Fruit fly (Drosophila melanogaster) whole organism, wandering third instar larva: Measurements from ENCODE around the gene CG2218.
A peak's percentile ranks its signal among the peaks of the same experiment; 100 is the strongest.

Experiments used
- CG32264 ChIP-seq: fragments of 200-800 bp; sonication (Bioruptor generic); optimal IDR thresholded peaks from 2 replicates; lab custom pipeline; 2016; ENCODE audit warnings: missing biosample characterization, missing genetic modification characterization
- CrebA ChIP-seq: fragments of 200-800 bp; sonication (Bioruptor generic); optimal IDR thresholded peaks from 2 replicates; lab custom pipeline; 2016; ENCODE audit warnings: missing biosample characterization, mild to moderate bottlenecking, missing genetic modification characterization, borderline replicate concordance
- Dif ChIP-seq: fragments of 200-275, 200-300 bp; sonication (Bioruptor generic); optimal IDR thresholded peaks from 2 replicates; lab custom pipeline; 2018; ENCODE audit warnings: missing biosample characterization, missing genetic modification characterization; ENCODE audit not compliant: partially characterized antibody
- HLH106 ChIP-seq: fragments of 200-800 bp; optimal IDR thresholded peaks from 3 replicates; lab custom pipeline; 2019; ENCODE audit warnings: missing biosample characterization, mild to moderate bottlenecking, missing genetic modification characterization, moderate library complexity
- Hnf4 ChIP-seq: fragments of 200-800 bp; sonication (Bioruptor generic); optimal IDR thresholded peaks from 2 replicates; lab custom pipeline; 2016; ENCODE audit warnings: missing biosample characterization, mild to moderate bottlenecking, missing genetic modification characterization
- Hr78 ChIP-seq: fragments of >200 bp; optimal IDR thresholded peaks from 2 replicates; lab custom pipeline; 2017; ENCODE audit warnings: missing biosample characterization, missing genetic modification characterization
- Hr83 ChIP-seq: fragments of 200-300 bp; sonication (Bioruptor generic); optimal IDR thresholded peaks from 2 replicates; lab custom pipeline; 2016; ENCODE audit warnings: missing biosample characterization, mild to moderate bottlenecking, missing genetic modification characterization, moderate library complexity; ENCODE audit not compliant: poor library complexity, severe bottlenecking
- Jra ChIP-seq: sonication (Bioruptor generic); optimal IDR thresholded peaks from 2 replicates; lab custom pipeline; 2016; ENCODE audit warnings: missing biosample characterization, missing genetic modification characterization
- Mio ChIP-seq: sonication (Bioruptor generic); optimal IDR thresholded peaks from 2 replicates; lab custom pipeline; 2016; ENCODE audit warnings: missing biosample characterization, missing genetic modification characterization
- OdsH ChIP-seq: fragments of 200-800 bp; sonication (Bioruptor generic); optimal IDR thresholded peaks from 2 replicates; lab custom pipeline; 2016; ENCODE audit warnings: missing biosample characterization, mild to moderate bottlenecking, missing genetic modification characterization
- Rel ChIP-seq, 2 experiments: fragments of 200-800 bp; sonication (Bioruptor generic) in 1 of 2; optimal IDR thresholded peaks; 2 replicates in 1 of 2; 3 replicates in 1 of 2; lab custom pipeline; 2016 to 2019; ENCODE audit warnings: mild to moderate bottlenecking in 2 of 2, missing biosample characterization in 2 of 2, missing genetic modification characterization in 2 of 2, moderate library complexity in 1 of 2
- Sp1 ChIP-seq: fragments of 200-800 bp; sonication (Bioruptor generic); optimal IDR thresholded peaks from 3 replicates; lab custom pipeline; 2019; ENCODE audit warnings: missing biosample characterization, mild to moderate bottlenecking, missing genetic modification characterization, moderate library complexity
- br ChIP-seq: fragments of 200-800 bp; sonication (Bioruptor generic); optimal IDR thresholded peaks from 2 replicates; lab custom pipeline; 2016; ENCODE audit warnings: missing biosample characterization, missing genetic modification characterization
- brk ChIP-seq: fragments of 200-800 bp; sonication (Bioruptor generic); optimal IDR thresholded peaks from 2 replicates; lab custom pipeline; 2016; ENCODE audit warnings: missing biosample characterization, mild to moderate bottlenecking, missing genetic modification characterization
- dl ChIP-seq, 2 experiments: fragments of 175-275, 200-275 bp in 1 of 2; fragments of 200-275 bp in 1 of 2; sonication (Bioruptor generic); optimal IDR thresholded peaks; lab custom pipeline; 2018; ENCODE audit warnings: mild to moderate bottlenecking in 2 of 2, missing biosample characterization in 2 of 2, missing genetic modification characterization in 2 of 2, moderate library complexity in 2 of 2; ENCODE audit not compliant: partially characterized antibody in 2 of 2, insufficient read depth in 1 of 2
- dmrt93B ChIP-seq: fragments of 200-800 bp; sonication (Bioruptor generic); optimal IDR thresholded peaks from 2 replicates; lab custom pipeline; 2018; ENCODE audit warnings: missing biosample characterization, mild to moderate bottlenecking, missing genetic modification characterization
- dsf ChIP-seq: sonication (Bioruptor generic); optimal IDR thresholded peaks from 2 replicates; lab custom pipeline; 2016; ENCODE audit warnings: missing biosample characterization, missing genetic modification characterization, borderline replicate concordance
- fru ChIP-seq: fragments of 200-800 bp; sonication (Bioruptor generic); optimal IDR thresholded peaks from 3 replicates; lab custom pipeline; 2016; ENCODE audit warnings: missing biosample characterization, mild to moderate bottlenecking, missing genetic modification characterization
- jim ChIP-seq: fragments of 175-275, 200-325 bp; sonication (Bioruptor generic); optimal IDR thresholded peaks from 2 replicates; lab custom pipeline; 2016; ENCODE audit warnings: missing biosample characterization, mild to moderate bottlenecking, missing genetic modification characterization
- lola ChIP-seq: fragments of >200 bp; optimal IDR thresholded peaks from 2 replicates; lab custom pipeline; 2017; ENCODE audit warnings: missing biosample characterization, missing genetic modification characterization
- psq ChIP-seq: fragments of 200-800 bp; sonication (Bioruptor generic); optimal IDR thresholded peaks from 3 replicates; lab custom pipeline; 2017; ENCODE audit warnings: missing biosample characterization, mild to moderate bottlenecking, missing genetic modification characterization, moderate library complexity
- rgr ChIP-seq: fragments of 200-800 bp; sonication (Bioruptor generic); optimal IDR thresholded peaks from 3 replicates; lab custom pipeline; 2016; ENCODE audit warnings: missing biosample characterization, mild to moderate bottlenecking, missing genetic modification characterization
- sage ChIP-seq: fragments of 200-800 bp; sonication (Bioruptor generic); optimal IDR thresholded peaks from 2 replicates; lab custom pipeline; 2016; ENCODE audit warnings: missing biosample characterization, mild to moderate bottlenecking, missing genetic modification characterization
- sv ChIP-seq: fragments of 200-800 bp; sonication (Bioruptor generic); optimal IDR thresholded peaks from 3 replicates; lab custom pipeline; 2016; ENCODE audit warnings: missing biosample characterization, missing genetic modification characterization
- tai ChIP-seq: sonication (Bioruptor generic); optimal IDR thresholded peaks from 2 replicates; lab custom pipeline; 2016; ENCODE audit warnings: missing biosample characterization, missing genetic modification characterization
- usp ChIP-seq: fragments of >200 bp; optimal IDR thresholded peaks from 2 replicates; lab custom pipeline; 2017; ENCODE audit warnings: missing biosample characterization, missing genetic modification characterization
- woc ChIP-seq: sonication (Bioruptor generic); optimal IDR thresholded peaks from 2 replicates; lab custom pipeline; 2016; ENCODE audit warnings: missing biosample characterization, mild to moderate bottlenecking, missing genetic modification characterization

The CG2218 gene

DNA sequence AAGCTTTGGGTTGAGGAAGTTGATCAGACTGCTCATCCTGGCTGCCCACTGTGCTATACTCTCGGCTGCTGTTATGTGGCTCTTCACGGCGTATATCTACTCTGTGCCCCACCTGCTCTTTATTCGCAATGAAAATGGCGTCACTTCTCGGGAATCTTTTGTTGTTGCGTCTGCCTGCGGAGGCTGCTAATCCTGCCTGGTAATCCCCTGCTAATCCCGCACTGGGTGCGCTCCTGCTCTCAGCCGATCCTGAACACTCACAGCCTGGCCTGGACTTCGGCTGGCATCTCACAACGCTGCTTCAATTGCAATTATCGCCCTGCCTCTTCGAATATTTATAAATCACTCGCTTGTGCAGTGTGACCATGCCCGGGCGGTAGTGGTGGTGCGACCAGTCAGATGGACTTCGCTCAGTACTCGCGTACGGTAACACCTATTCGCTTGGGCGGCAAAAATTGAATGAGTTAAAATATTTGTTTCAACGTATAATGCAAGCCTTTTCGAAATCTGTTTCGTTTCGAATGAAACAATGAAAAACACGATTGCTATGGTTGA, at the start of gene CG2218:
CG2218 (minus strand) TSS at position 472 of the 555 bp plus-strand sequence.
- TF ChIP-seq sv, result no peak
- no peak for TF ChIP-seq Dif
- no peak for TF ChIP-seq psq
- TF ChIP-seq CrebA (GFP tag; lab: Kevin White, UChicago), result no peak
- peak; percentile 25 for TF ChIP-seq Hr83 (GFP tag; lab: Kevin White, UChicago)
- peak; percentile 3 for TF ChIP-seq HLH106 (tag; lab: Kevin White, UChicago)
- TF ChIP-seq rgr (GFP tag; lab: Kevin White, UChicago), result peak; percentile 13
- no peak for TF ChIP-seq Rel (GFP tag; optimal IDR thresholded peaks at IDR 0.05; lab: Kevin White, UChicago)
- TF ChIP-seq Rel (tag; optimal IDR thresholded peaks at IDR 0.05; lab: Kevin White, UChicago), result peak; percentile 63

DNA sequence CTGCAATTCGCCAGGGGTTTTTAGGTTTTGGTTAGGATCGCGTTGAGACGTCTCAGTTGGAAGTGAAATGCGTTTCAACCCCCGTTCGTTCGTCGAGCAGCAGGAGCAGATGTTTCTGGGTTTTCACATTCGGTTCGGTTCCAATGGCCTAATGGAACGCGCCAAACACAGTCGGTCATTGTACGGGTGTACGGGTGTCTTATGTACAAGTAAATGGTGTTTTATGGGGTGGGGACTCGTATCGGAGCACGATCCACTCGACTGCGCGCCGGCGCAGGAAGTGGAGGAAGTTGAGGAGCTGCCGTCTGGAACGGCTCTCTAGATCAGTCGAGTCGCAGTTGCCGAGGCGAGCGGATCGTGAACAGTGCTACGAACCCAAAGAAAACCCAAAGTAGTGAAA, 48.3 kb upstream of the CG2218 start, which contains the start of gene spdo:
spdo (plus strand) TSS at position 318 of the 400 bp plus-strand sequence.
- TF ChIP-seq OdsH (GFP tag; lab: Kevin White, UChicago), result no peak
- TF ChIP-seq fru (GFP tag; lab: Kevin White, UChicago), result no peak
- TF ChIP-seq sage, result no peak
- no peak for TF ChIP-seq dsf (GFP tag; lab: Kevin White, UChicago)
- TF ChIP-seq dmrt93B (GFP tag; lab: Kevin White, UChicago), result no peak
- no peak for TF ChIP-seq sv
- TF ChIP-seq woc, result no peak
- TF ChIP-seq rgr (GFP tag; lab: Kevin White, UChicago), result no peak
- no peak for TF ChIP-seq Jra (GFP tag; lab: Kevin White, UChicago)
- TF ChIP-seq Dif, result no peak

DNA sequence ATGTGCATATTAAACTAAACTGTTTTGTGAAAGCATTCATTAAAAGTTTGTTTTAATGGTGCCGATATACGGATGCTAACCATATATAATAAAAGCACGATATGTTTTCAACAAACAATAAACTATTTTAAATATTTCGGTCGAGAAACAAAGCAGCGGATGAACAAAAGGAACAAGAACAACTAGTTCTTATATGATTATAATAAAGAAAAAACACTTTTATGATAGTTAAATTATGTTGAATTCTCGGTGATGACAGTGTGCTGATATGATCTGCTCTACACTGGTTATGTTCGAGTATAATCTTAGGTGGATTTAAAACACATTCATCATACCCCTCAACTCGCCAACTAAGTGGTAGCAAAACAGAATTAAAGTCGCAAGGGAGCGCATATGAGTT, 47.8 kb upstream of the CG2218 start:
- TF ChIP-seq Jra (GFP tag; lab: Kevin White, UChicago), result no peak
- no peak for TF ChIP-seq lola (GFP tag; lab: Kevin White, UChicago)
- no peak for TF ChIP-seq CrebA (GFP tag; lab: Kevin White, UChicago)

DNA sequence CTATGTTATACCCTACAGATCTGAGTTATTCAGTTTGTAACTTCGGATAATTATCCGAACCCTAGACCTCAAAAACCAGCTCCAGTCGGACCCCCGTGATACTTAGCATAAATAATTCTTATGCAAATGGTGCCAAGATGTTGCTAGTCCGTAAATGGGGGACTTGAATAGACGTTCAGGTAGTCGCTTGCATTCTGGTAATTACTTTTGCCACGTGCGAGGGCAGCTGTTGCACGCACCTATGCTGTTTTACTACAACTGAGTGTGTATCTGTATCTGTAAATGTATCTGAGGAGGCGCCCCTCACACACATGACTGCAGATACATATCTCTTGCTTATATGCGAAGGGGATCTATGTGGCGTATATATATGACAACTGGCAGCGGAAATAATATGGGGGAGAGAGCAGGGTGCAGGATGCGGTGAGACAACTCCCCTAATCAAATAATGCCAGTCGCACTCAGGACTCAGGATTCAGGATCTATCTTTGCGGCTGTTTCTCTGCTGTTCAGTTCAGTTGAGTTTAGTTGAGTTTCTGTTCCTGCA, 46.7 kb upstream of the CG2218 start:
- TF ChIP-seq tai (GFP tag; lab: Kevin White, UChicago) (no peak), Rel (GFP tag; optimal IDR thresholded peaks at IDR 0.05; lab: Kevin White, UChicago) (no peak), Rel (tag; optimal IDR thresholded peaks at IDR 0.05; lab: Kevin White, UChicago) (no peak), CrebA (GFP tag; lab: Kevin White, UChicago) (no peak)

DNA sequence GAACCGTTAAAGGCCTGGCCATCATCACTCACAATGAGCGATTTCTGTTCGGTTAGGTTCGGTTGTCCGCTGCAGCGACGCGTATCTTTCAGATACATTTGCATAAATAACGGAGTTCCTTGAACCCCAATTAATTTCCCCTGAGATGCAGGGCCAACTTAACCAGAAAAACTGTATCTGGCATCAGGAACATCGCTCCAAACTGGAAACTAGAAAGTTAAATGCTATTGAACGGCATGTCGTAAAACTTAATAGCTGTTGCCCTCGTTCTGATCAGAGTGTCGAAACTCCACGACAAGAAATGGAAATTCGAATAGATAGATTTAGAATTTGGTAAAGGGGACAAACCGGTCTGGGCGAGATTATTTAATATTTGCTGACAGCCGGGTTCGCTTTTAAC, 44.3 kb upstream of the CG2218 start:
- no peak for TF ChIP-seq dl (GFP tag; optimal IDR thresholded peaks at IDR 0.05; lab: Kevin White, UChicago; ENCODE audit: insufficient read depth in 1 of 2, partially characterized antibody in 2 of 2)
- no peak for TF ChIP-seq Sp1
- TF ChIP-seq Hr78, result no peak
- TF ChIP-seq jim (GFP tag; lab: Kevin White, UChicago), result no peak
- TF ChIP-seq Hnf4 (GFP tag; lab: Kevin White, UChicago), result no peak
- no peak for TF ChIP-seq br
- no peak for TF ChIP-seq psq
- no peak for TF ChIP-seq tai (GFP tag; lab: Kevin White, UChicago)
- no peak for TF ChIP-seq usp (GFP tag; lab: Kevin White, UChicago)
- TF ChIP-seq brk (GFP tag; lab: Kevin White, UChicago), result no peak
- TF ChIP-seq OdsH (GFP tag; lab: Kevin White, UChicago), result no peak
- no peak for TF ChIP-seq Rel (GFP tag; optimal IDR thresholded peaks at IDR 0.05; lab: Kevin White, UChicago)
- TF ChIP-seq Rel (tag; optimal IDR thresholded peaks at IDR 0.05; lab: Kevin White, UChicago), result no peak
- TF ChIP-seq CrebA (GFP tag; lab: Kevin White, UChicago), result no peak
- no peak for TF ChIP-seq CG32264 (GFP tag; lab: Kevin White, UChicago)
- TF ChIP-seq Mio (GFP tag; lab: Kevin White, UChicago), result no peak

DNA sequence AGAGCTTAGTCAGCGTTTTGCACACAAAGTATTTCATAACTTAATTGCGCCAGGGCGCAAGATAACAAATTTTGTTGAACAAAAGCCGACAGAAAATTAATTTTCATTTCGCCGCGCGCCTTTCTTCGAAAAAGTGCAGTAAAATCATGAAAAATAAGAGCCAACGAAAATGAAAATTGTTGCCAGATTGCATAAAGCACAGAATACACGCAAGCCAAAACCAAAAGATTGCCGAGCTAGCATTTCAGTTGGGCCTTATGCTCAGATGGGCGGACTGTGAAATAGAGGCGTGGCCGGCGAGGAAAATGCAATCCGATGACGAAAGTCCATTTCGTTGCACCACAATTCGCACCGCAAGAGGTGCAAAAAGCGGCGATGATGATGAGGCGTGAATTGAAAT, 42.6 kb upstream of the CG2218 start:
- TF ChIP-seq Mio (GFP tag; lab: Kevin White, UChicago), result no peak
- no peak for TF ChIP-seq Hr78
